Worm (Caenorhabditis elegans): ENCODE results near the gene T28C12.15.

ce11 chrV:6301046-6301445 is 20.5 kb downstream of the T28C12.15 start:
- TF ChIP-seq ztf-4 (tag; optimal IDR thresholded peaks at IDR 0.05) (no peak), ets-5 (GFP tag; IDR thresholded peaks at IDR 0.05) (no peak), rnt-1 (tag; optimal IDR thresholded peaks at IDR 0.05) (no peak), isw-1 (GFP tag; IDR thresholded peaks at IDR 0.05) (no peak), tbx-2 (tag; optimal IDR thresholded peaks at IDR 0.05) (no peak), fkh-10 (GFP tag; optimal IDR thresholded peaks at IDR 0.05) (no peak), nhr-84 (tag; optimal IDR thresholded peaks at IDR 0.05) (no peak), skn-1 (tag; optimal IDR thresholded peaks at IDR 0.05) (no peak), C16A3.4 (tag; optimal IDR thresholded peaks at IDR 0.05) (no peak), zip-4 (GFP tag; optimal IDR thresholded peaks at IDR 0.05) (no peak), ama-1 (optimal IDR thresholded peaks at IDR 0.05) (no peak), ztf-11 (tag; optimal IDR thresholded peaks at IDR 0.05) (no peak)
